Worm (Caenorhabditis elegans) whole organism, mixed stage, embryonic: ENCODE results near the gene srt-38.
"Not testable (repeated sequence)": the region's sequence is repeated elsewhere in the genome, so short reads cannot be mapped to it uniquely, and the experiment has no call there.

Source experiments
- drap-1 ChIP-seq: fragments of 200-800 bp; sonication (Bioruptor generic); optimal IDR thresholded peaks from 3 replicates; lab custom pipeline; 2018; ENCODE audit warnings: mild to moderate bottlenecking, missing genetic modification characterization, missing compliant biosample characterization
- elt-1 ChIP-seq: sonication (generic microtip); optimal IDR thresholded peaks from 2 replicates; lab custom pipeline; 2017; ENCODE audit warnings: missing genetic modification characterization, mild to moderate bottlenecking, missing compliant biosample characterization, antibody characterized with exemption, moderate library complexity, borderline replicate concordance; ENCODE audit not compliant: insufficient read depth
- elt-3 ChIP-seq: fragments of 150-350 bp; optimal IDR thresholded peaks from 2 replicates; lab custom pipeline; 2014; ENCODE audit warnings: missing biosample characterization, missing genetic modification characterization
- ham-2 ChIP-seq: fragments of 200-800 bp; sonication (Bioruptor generic); optimal IDR thresholded peaks from 2 replicates; lab custom pipeline; 2018; ENCODE audit warnings: mild to moderate bottlenecking, missing genetic modification characterization, missing compliant biosample characterization
- lin-13 ChIP-seq: fragments of 150-350 bp; optimal IDR thresholded peaks from 2 replicates; lab custom pipeline; 2014; ENCODE audit warnings: missing biosample characterization, missing genetic modification characterization
- mep-1 ChIP-seq: fragments of 150-350 bp; optimal IDR thresholded peaks from 2 replicates; lab custom pipeline; 2017; ENCODE audit warnings: missing biosample characterization, missing genetic modification reagents, missing genetic modification characterization, inconsistent platforms
- nhr-76 ChIP-seq: sonication (generic microtip); optimal IDR thresholded peaks from 2 replicates; lab custom pipeline; 2017; ENCODE audit warnings: missing biosample characterization, missing genetic modification characterization
- pha-4 ChIP-seq: fragments of 150-350 bp; optimal IDR thresholded peaks from 2 replicates; lab custom pipeline; 2018; ENCODE audit warnings: missing biosample characterization, missing genetic modification reagents, missing genetic modification characterization
- sem-2 ChIP-seq: fragments of 200-800 bp; sonication (Bioruptor generic); optimal IDR thresholded peaks from 2 replicates; lab custom pipeline; 2018; ENCODE audit warnings: mild to moderate bottlenecking, missing genetic modification characterization, missing compliant biosample characterization
- snpc-4 ChIP-seq: fragments of 150-350 bp; optimal IDR thresholded peaks from 2 replicates; lab custom pipeline; 2014; ENCODE audit warnings: missing biosample characterization, missing genetic modification characterization
- unc-39 ChIP-seq: fragments of 150-350 bp; optimal IDR thresholded peaks from 2 replicates; lab custom pipeline; 2014; ENCODE audit warnings: missing biosample characterization, missing genetic modification characterization
- unc-62 ChIP-seq: fragments of 150-350 bp; optimal IDR thresholded peaks from 2 replicates; lab custom pipeline; 2014; ENCODE audit warnings: missing biosample characterization, missing genetic modification reagents, missing genetic modification characterization
- ztf-11 ChIP-seq: fragments of 150-350 bp; optimal IDR thresholded peaks from 2 replicates; lab custom pipeline; 2014; ENCODE audit warnings: missing biosample characterization, missing genetic modification characterization

ce11 chrV:4281699-4282098 lies 10.5 kb upstream of the srt-38 start, which contains the start of gene srt-37:
- TF ChIP-seq snpc-4 (tag; lab: Kevin White, UChicago); drap-1 (GFP tag; lab: Kevin White, UChicago); pha-4 (tag; lab: Kevin White, UChicago); unc-62 (GFP tag; lab: Kevin White, UChicago); unc-39 (tag; lab: Kevin White, UChicago); elt-1; sem-2 (GFP tag; lab: Kevin White, UChicago); mep-1; elt-3; ztf-11 (tag; lab: Kevin White, UChicago); ham-2 (GFP tag; lab: Kevin White, UChicago); lin-13 (tag; lab: Kevin White, UChicago); nhr-76 (tag; lab: Kevin White, UChicago): not testable (repeated sequence)
